Worm (Caenorhabditis elegans) whole organism, young adult: Measurements from ENCODE around the gene cct-6.

Experiments
- B0336.3 ChIP-seq: fragments of 200-800 bp; sonication (Bioruptor generic); IDR thresholded peaks from 2 replicates; pipeline ENCODE4 v1.3.6; 2022; ENCODE audit warnings: missing genetic modification characterization, missing compliant biosample characterization
- D2030.7 ChIP-seq: fragments of 200-800 bp; sonication (Bioruptor generic); IDR thresholded peaks from 2 replicates; pipeline ENCODE4 v1.3.6; 2022; ENCODE audit warnings: missing genetic modification reagents, missing genetic modification characterization, missing compliant biosample characterization
- F10E7.11 ChIP-seq: sonication (generic microtip); optimal IDR thresholded peaks from 2 replicates; lab custom pipeline; 2017; ENCODE audit warnings: mild to moderate bottlenecking, missing genetic modification characterization, moderate library complexity, missing compliant biosample characterization
- F22D6.2 ChIP-seq: sonication (generic microtip); optimal IDR thresholded peaks from 2 replicates; lab custom pipeline; 2016; ENCODE audit warnings: mild to moderate bottlenecking, missing genetic modification characterization, missing compliant biosample characterization
- F39B2.1 ChIP-seq: fragments of 200-800 bp; sonication (Bioruptor generic); IDR thresholded peaks from 2 replicates; pipeline ENCODE4 v1.3.6; 2022; ENCODE audit warnings: missing genetic modification reagents, missing genetic modification characterization, missing compliant biosample characterization
- F49E8.2 ChIP-seq: sonication (generic microtip); optimal IDR thresholded peaks from 3 replicates; lab custom pipeline; 2017; ENCODE audit warnings: missing genetic modification characterization, mild to moderate bottlenecking, missing compliant biosample characterization, antibody characterized with exemption, moderate library complexity; ENCODE audit not compliant: insufficient read depth
- F52B5.7 ChIP-seq: sonication (generic microtip); optimal IDR thresholded peaks from 2 replicates; lab custom pipeline; 2016; ENCODE audit warnings: mild to moderate bottlenecking, missing genetic modification characterization, missing compliant biosample characterization
- T07F8.4 ChIP-seq: sonication (generic microtip); optimal IDR thresholded peaks from 2 replicates; lab custom pipeline; 2016; ENCODE audit warnings: mild to moderate bottlenecking, missing genetic modification characterization, moderate library complexity, missing compliant biosample characterization
- Y56A3A.18 ChIP-seq: fragments of 200-800 bp; sonication (Bioruptor generic); IDR thresholded peaks from 2 replicates; pipeline ENCODE4 v1.3.6; 2022; ENCODE audit warnings: missing genetic modification reagents, missing genetic modification characterization, missing compliant biosample characterization
- ZK185.1 ChIP-seq: sonication (generic microtip); optimal IDR thresholded peaks from 2 replicates; lab custom pipeline; 2016; ENCODE audit warnings: mild to moderate bottlenecking, missing genetic modification characterization, missing compliant biosample characterization; ENCODE audit not compliant: poor library complexity, severe bottlenecking
- ama-1 ChIP-seq, 3 experiments: fragments of 150-350 bp in 1 of 3; sonication (generic microtip) in 2 of 3; optimal IDR thresholded peaks; 2 replicates each; lab custom pipeline; 2014 to 2018; ENCODE audit warnings: missing biosample characterization in 2 of 3, missing genetic modification characterization in 2 of 3, missing genetic modification reagents in 2 of 3
- aptf-3 ChIP-seq: fragments of 200-800 bp; sonication (Bioruptor generic); IDR thresholded peaks from 2 replicates; pipeline ENCODE4 v1.3.6; 2022; ENCODE audit warnings: missing genetic modification characterization, missing compliant biosample characterization
- atf-7 ChIP-seq: sonication (generic microtip); optimal IDR thresholded peaks from 2 replicates; lab custom pipeline; 2017; ENCODE audit warnings: mild to moderate bottlenecking, missing genetic modification characterization, missing compliant biosample characterization
- athp-1 ChIP-seq: sonication (generic microtip); optimal IDR thresholded peaks from 2 replicates; lab custom pipeline; 2017; ENCODE audit warnings: mild to moderate bottlenecking, missing genetic modification characterization, missing compliant biosample characterization
- bed-1 ChIP-seq: fragments of 200-800 bp; sonication (Bioruptor generic); IDR thresholded peaks from 2 replicates; pipeline ENCODE4 v1.3.6; 2022; ENCODE audit warnings: missing genetic modification reagents, missing genetic modification characterization, missing compliant biosample characterization
- cebp-1 ChIP-seq, 2 experiments: fragments of 200-800 bp in 1 of 2; sonication (Bioruptor generic) in 1 of 2; sonication (generic microtip) in 1 of 2; IDR thresholded peaks in 1 of 2; optimal IDR thresholded peaks in 1 of 2; 2 replicates each; pipeline versions ENCODE4 v1.3.6 to Lab custom; 2017 to 2022; ENCODE audit warnings: missing compliant biosample characterization in 2 of 2, missing genetic modification characterization in 2 of 2, mild to moderate bottlenecking in 1 of 2, missing genetic modification reagents in 1 of 2, moderate library complexity in 1 of 2
- ceh-91 ChIP-seq: fragments of 200-800 bp; sonication (Bioruptor generic); IDR thresholded peaks from 2 replicates; pipeline ENCODE4 v1.3.6; 2022; ENCODE audit warnings: missing genetic modification reagents, missing genetic modification characterization, missing compliant biosample characterization
- egl-44 ChIP-seq: fragments of 200-800 bp; sonication (Bioruptor generic); IDR thresholded peaks from 2 replicates; pipeline ENCODE4 v1.3.6; 2022; ENCODE audit warnings: missing genetic modification reagents, missing genetic modification characterization, missing compliant biosample characterization
- ets-4 ChIP-seq: fragments of 200-800 bp; sonication (Bioruptor generic); optimal IDR thresholded peaks from 2 replicates; lab custom pipeline; 2018; ENCODE audit warnings: mild to moderate bottlenecking, missing genetic modification characterization, missing compliant biosample characterization
- gei-17 ChIP-seq: fragments of 200-800 bp; sonication (Bioruptor generic); optimal IDR thresholded peaks from 2 replicates; lab custom pipeline; 2018; ENCODE audit warnings: mild to moderate bottlenecking, missing genetic modification characterization, missing compliant biosample characterization
- him-1 ChIP-seq: sonication (generic microtip); optimal IDR thresholded peaks from 2 replicates; lab custom pipeline; 2016; ENCODE audit warnings: missing genotype, missing genetic modification reagents, missing genetic modification characterization, missing compliant biosample characterization
- hlh-12 ChIP-seq: sonication (generic microtip); optimal IDR thresholded peaks from 2 replicates; lab custom pipeline; 2016; ENCODE audit warnings: missing genetic modification characterization, missing compliant biosample characterization
- hrde-1 ChIP-seq: sonication (generic microtip); optimal IDR thresholded peaks from 2 replicates; lab custom pipeline; 2016; ENCODE audit warnings: missing genetic modification characterization, mild to moderate bottlenecking, missing compliant biosample characterization, moderate library complexity, missing genotype, missing genetic modification reagents, borderline replicate concordance
- let-526 ChIP-seq: fragments of 200-800 bp; sonication (Bioruptor generic); IDR thresholded peaks from 2 replicates; pipeline ENCODE4 v1.3.6; 2022; ENCODE audit warnings: missing genetic modification reagents, missing genetic modification characterization, missing compliant biosample characterization
- lin-54 ChIP-seq: fragments of 200-800 bp; sonication (Bioruptor generic); optimal IDR thresholded peaks from 2 replicates; lab custom pipeline; 2018; ENCODE audit warnings: mild to moderate bottlenecking, missing genetic modification characterization, missing compliant biosample characterization
- lsl-1 ChIP-seq: fragments of 200-800 bp; sonication (Bioruptor generic); optimal IDR thresholded peaks from 2 replicates; lab custom pipeline; 2018; ENCODE audit warnings: mild to moderate bottlenecking, missing genetic modification characterization, moderate library complexity, missing compliant biosample characterization
- lsy-27 ChIP-seq: sonication (generic microtip); optimal IDR thresholded peaks from 2 replicates; lab custom pipeline; 2017; ENCODE audit warnings: missing genetic modification characterization, mild to moderate bottlenecking, missing compliant biosample characterization, antibody characterized with exemption, missing genotype, borderline replicate concordance; ENCODE audit not compliant: insufficient read depth
- madf-6 ChIP-seq: fragments of 200-800 bp; sonication (Bioruptor generic); IDR thresholded peaks from 2 replicates; pipeline ENCODE4 v1.3.6; 2022; ENCODE audit warnings: missing genetic modification reagents, missing genetic modification characterization, missing compliant biosample characterization
- mcd-1 ChIP-seq: fragments of 200-800 bp; sonication (Bioruptor generic); IDR thresholded peaks from 2 replicates; pipeline ENCODE4 v1.3.6; 2022; ENCODE audit warnings: missing genetic modification reagents, missing genetic modification characterization, missing compliant biosample characterization
- mxl-1 ChIP-seq: sonication (generic microtip); optimal IDR thresholded peaks from 2 replicates; lab custom pipeline; 2016; ENCODE audit warnings: missing genetic modification characterization, missing compliant biosample characterization
- nfya-1 ChIP-seq: sonication (generic microtip); optimal IDR thresholded peaks from 2 replicates; lab custom pipeline; 2017; ENCODE audit warnings: antibody characterized with exemption, missing compliant biosample characterization, missing genetic modification characterization, borderline replicate concordance; ENCODE audit not compliant: insufficient read depth
- nfyb-1 ChIP-seq: fragments of 200-800 bp; sonication (Bioruptor generic); IDR thresholded peaks from 2 replicates; pipeline ENCODE4 v1.3.6; 2022; ENCODE audit warnings: missing genetic modification reagents, missing genetic modification characterization, missing compliant biosample characterization
- nhr-27 ChIP-seq: fragments of 200-800 bp; sonication (Bioruptor generic); optimal IDR thresholded peaks from 2 replicates; lab custom pipeline; 2018; ENCODE audit warnings: mild to moderate bottlenecking, missing genetic modification characterization, moderate library complexity, missing compliant biosample characterization
- pbrm-1 ChIP-seq: fragments of 200-800 bp; sonication (Bioruptor generic); IDR thresholded peaks from 2 replicates; pipeline ENCODE4 v1.3.6; 2022; ENCODE audit warnings: missing genetic modification reagents, missing genetic modification characterization, missing compliant biosample characterization
- sdz-38 ChIP-seq: sonication (generic microtip); optimal IDR thresholded peaks from 2 replicates; lab custom pipeline; 2016; ENCODE audit warnings: missing genotype, missing genetic modification characterization, missing compliant biosample characterization
- snpc-3.4 ChIP-seq: sonication (generic microtip); optimal IDR thresholded peaks from 2 replicates; lab custom pipeline; 2017; ENCODE audit warnings: missing genetic modification characterization, mild to moderate bottlenecking, missing compliant biosample characterization, antibody characterized with exemption, moderate library complexity, missing genotype, missing genetic modification reagents
- sptf-2 ChIP-seq: fragments of 200-800 bp; sonication (Bioruptor generic); optimal IDR thresholded peaks from 2 replicates; lab custom pipeline; 2018; ENCODE audit warnings: mild to moderate bottlenecking, missing genetic modification characterization, missing compliant biosample characterization
- unc-62 ChIP-seq: fragments of 150-350 bp; optimal IDR thresholded peaks from 2 replicates; lab custom pipeline; 2014; ENCODE audit warnings: missing biosample characterization, missing genetic modification reagents, missing genetic modification characterization
- xnd-1 ChIP-seq: sonication (generic microtip); optimal IDR thresholded peaks from 2 replicates; lab custom pipeline; 2016; ENCODE audit warnings: missing genotype, missing genetic modification reagents, missing genetic modification characterization, missing compliant biosample characterization
- zfh-2 ChIP-seq: fragments of 200-800 bp; sonication (Bioruptor generic); conservative IDR thresholded peaks from 2 replicates; pipeline ENCODE4 v1.3.6; 2022; ENCODE audit warnings: missing genetic modification reagents, missing genetic modification characterization, missing compliant biosample characterization
- ztf-26 ChIP-seq: sonication (generic microtip); optimal IDR thresholded peaks from 2 replicates; lab custom pipeline; 2017; ENCODE audit warnings: missing genetic modification characterization, missing compliant biosample characterization
- ztf-28 ChIP-seq: fragments of 200-800 bp; sonication (Bioruptor generic); IDR thresholded peaks from 2 replicates; pipeline ENCODE4 v1.3.6; 2022; ENCODE audit warnings: missing genetic modification reagents, missing genetic modification characterization, missing compliant biosample characterization

Gene cct-6

ce11 chrIII:5863774-5864173, 8.3 kb upstream of the cct-6 start, which contains the start of gene dnpp-1 (continued):
- TF ChIP-seq snpc-3.4 = no peak
- TF ChIP-seq madf-6 (GFP tag; lab: Robert Waterston, UW) = peak; percentile 82
- TF ChIP-seq ceh-91 (GFP tag; lab: Robert Waterston, UW) = peak; percentile 57; the same call in 1 of the 2 replicates

ce11 chrIII:5859008-5859407, 3.5 kb upstream of the cct-6 start, which contains the start of gene dpf-4:
TSS of gene dpf-4 (plus strand) at chrIII:5859308.
- TF ChIP-seq lin-54 (GFP tag; lab: Kevin White, UChicago) (no peak), ama-1 (optimal IDR thresholded peaks at IDR 0.05; lab: Kevin White, UChicago) (peak; percentile 47), ama-1 (GFP tag; optimal IDR thresholded peaks at IDR 0.05; lab: Kevin White, UChicago) (no peak)

- no peak for TF ChIP-seq zfh-2 (GFP tag; lab: Robert Waterston, UW)
- TF ChIP-seq xnd-1 (tag; lab: Kevin White, UChicago) = peak; percentile 38
- peak; percentile 58 for TF ChIP-seq F10E7.11 (tag; lab: Kevin White, UChicago)
- TF ChIP-seq hrde-1 = peak; percentile 6
- no peak for TF ChIP-seq ztf-26 (tag; lab: Kevin White, UChicago)
- TF ChIP-seq nfyb-1 = 0 out of 2 replicates have a peak, but pooled peaks have one; percentile 58
- no peak for TF ChIP-seq nhr-27 (tag; lab: Kevin White, UChicago)
- 0 out of 2 replicates have a peak, but pooled peaks have one; percentile 65 for TF ChIP-seq Y56A3A.18 (GFP tag; lab: Robert Waterston, UW)
- no peak for TF ChIP-seq atf-7
- TF ChIP-seq F39B2.1 = peak; percentile 68; the same call in 1 of the 2 replicates
- no peak for TF ChIP-seq ets-4 (GFP tag; lab: Kevin White, UChicago)
- peak; percentile 57 for TF ChIP-seq ZK185.1 (tag; lab: Kevin White, UChicago)
- peak; percentile 19 for TF ChIP-seq athp-1 (tag; lab: Kevin White, UChicago)
- no peak for TF ChIP-seq cebp-1 (GFP tag; IDR thresholded peaks at IDR 0.05; lab: Robert Waterston, UW)
- TF ChIP-seq cebp-1 (tag; optimal IDR thresholded peaks at IDR 0.05; lab: Kevin White, UChicago) = peak; percentile 39
- TF ChIP-seq him-1 (tag; lab: Kevin White, UChicago) = no peak
- 0 out of 2 replicates have a peak, but pooled peaks have one; percentile 37 for TF ChIP-seq pbrm-1
- no peak for TF ChIP-seq sdz-38 (tag; lab: Kevin White, UChicago)
- peak; percentile 29; the same call in 1 of the 2 replicates for TF ChIP-seq bed-1
- TF ChIP-seq lsl-1 = peak; percentile 37
- peak; percentile 30 for TF ChIP-seq F49E8.2
- peak; percentile 12 for TF ChIP-seq gei-17 (GFP tag; lab: Kevin White, UChicago)
- TF ChIP-seq B0336.3 (GFP tag; lab: Robert Waterston, UW) = peak; percentile 40; the same call in 1 of the 2 replicates
- TF ChIP-seq F52B5.7 (tag; lab: Kevin White, UChicago) = peak; percentile 57
- no peak for TF ChIP-seq egl-44 (GFP tag; lab: Robert Waterston, UW)
- peak; percentile 69 for TF ChIP-seq snpc-3.4
- peak; percentile 28 for TF ChIP-seq hlh-12 (tag; lab: Kevin White, UChicago)
- no peak for TF ChIP-seq T07F8.4 (tag; lab: Kevin White, UChicago)
- TF ChIP-seq D2030.7 (GFP tag; lab: Robert Waterston, UW) = no peak
- no peak for TF ChIP-seq unc-62 (GFP tag; lab: Kevin White, UChicago)
- TF ChIP-seq lsy-27 (tag; lab: Kevin White, UChicago) = no peak
- TF ChIP-seq ama-1 (optimal IDR thresholded peaks at IDR 0.05; lab: Kevin White, UChicago) = peak; percentile 23
- TF ChIP-seq ama-1 (GFP tag; optimal IDR thresholded peaks at IDR 0.05; lab: Kevin White, UChicago) = peak; percentile 14 to 53
- TF ChIP-seq mcd-1 (GFP tag; lab: Robert Waterston, UW) = no peak
- TF ChIP-seq sptf-2 (GFP tag; lab: Kevin White, UChicago) = no peak
- no peak for TF ChIP-seq mxl-1 (tag; lab: Kevin White, UChicago)
- TF ChIP-seq aptf-3 = 0 out of 2 replicates have a peak, but pooled peaks have one; percentile 51
- no peak for TF ChIP-seq F22D6.2 (tag; lab: Kevin White, UChicago)
- no peak for TF ChIP-seq let-526 (GFP tag; lab: Robert Waterston, UW)
- no peak for TF ChIP-seq nfya-1
- TF ChIP-seq ztf-28 = no peak
These were observed 2.2 kb downstream of the cct-6 start, which contains the start of gene ddx-23 for ce11 chrIII:5853240-5853639. TSS of gene ddx-23 (minus strand) at chrIII:5853269.
